Worm (Caenorhabditis elegans) whole organism, L4 larva: ENCODE measurements around the gene R07B7.12.

Source experiments
- F49E8.2 ChIP-seq: sonication (generic microtip); optimal IDR thresholded peaks from 2 replicates; lab custom pipeline; 2016; ENCODE audit warnings: missing compliant biosample characterization, mild to moderate bottlenecking, missing genetic modification characterization, borderline replicate concordance
- ama-1 ChIP-seq: fragments of 150-350 bp; optimal IDR thresholded peaks from 2 replicates; lab custom pipeline; 2014; ENCODE audit warnings: inconsistent platforms, mixed read lengths
- daf-16 ChIP-seq, 3 experiments: sonication (generic microtip); optimal IDR thresholded peaks; 2 replicates each; lab custom pipeline; 2016 to 2017; ENCODE audit warnings: missing genetic modification characterization in 3 of 3, missing genetic modification reagents in 3 of 3, mild to moderate bottlenecking in 2 of 3, missing compliant biosample characterization in 2 of 3, missing biosample characterization in 1 of 3, moderate library complexity in 1 of 3
- fkh-10 ChIP-seq: fragments of 150-350 bp; optimal IDR thresholded peaks from 2 replicates; lab custom pipeline; 2014; ENCODE audit warnings: missing biosample characterization, missing genetic modification reagents, missing genetic modification characterization
- lin-39 ChIP-seq: fragments of 150-350 bp; optimal IDR thresholded peaks from 2 replicates; lab custom pipeline; 2014; ENCODE audit warnings: missing biosample characterization, missing genetic modification reagents, missing genetic modification characterization
- unc-62 ChIP-seq, 3 experiments: fragments of 150-350 bp in 1 of 3; sonication (generic microtip); optimal IDR thresholded peaks in 2 of 3; peaks in 1 of 3; 1 replicate in 1 of 3; 2 replicates in 2 of 3; lab custom pipeline; 2014 to 2017; ENCODE audit warnings: missing biosample characterization in 3 of 3, missing genetic modification characterization in 3 of 3, missing genetic modification reagents in 3 of 3, missing genotype in 1 of 3

DNA sequence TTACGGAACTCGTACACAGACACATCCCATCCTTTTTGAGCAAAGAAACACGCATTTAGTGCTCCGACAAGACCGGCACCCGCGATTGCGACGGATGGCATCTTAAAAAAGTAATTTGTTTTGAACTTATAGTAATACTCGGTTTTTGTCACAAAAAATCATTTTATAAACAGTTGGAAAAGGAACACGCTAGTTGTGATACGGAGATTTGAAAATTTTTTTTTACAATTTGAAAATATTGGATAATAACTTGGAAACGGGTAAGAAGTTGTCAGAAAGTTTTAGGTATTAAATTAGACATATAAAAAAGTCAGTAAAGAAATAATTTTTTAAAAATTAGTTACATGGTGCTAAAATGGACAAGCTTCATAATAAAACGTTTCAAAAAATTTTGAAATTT is 18.5 kb upstream of the R07B7.12 start, which contains the start of gene kmo-1:
- TF ChIP-seq lin-39 (tag; lab: Kevin White, UChicago), result no peak
- no peak for TF ChIP-seq unc-62 (GFP tag; optimal IDR thresholded peaks at IDR 0.05 in 1 of 2; lab: Kevin White, UChicago)
- no peak for TF ChIP-seq unc-62 (tag; optimal IDR thresholded peaks at IDR 0.05; lab: Kevin White, UChicago)
- no peak for TF ChIP-seq F49E8.2 (tag; lab: Kevin White, UChicago)
- no peak for TF ChIP-seq fkh-10 (GFP tag; lab: Kevin White, UChicago)
- no peak for TF ChIP-seq daf-16 (GFP tag; optimal IDR thresholded peaks at IDR 0.05; lab: Kevin White, UChicago)
- no peak for TF ChIP-seq daf-16 (tag; optimal IDR thresholded peaks at IDR 0.05; lab: Kevin White, UChicago)
- TF ChIP-seq ama-1 (lab: Kevin White, UChicago), result no peak
